Worm (Caenorhabditis elegans) whole organism, L4 larva: Measurements from ENCODE around the gene mmaa-1.

Experiments
- ces-1 ChIP-seq: fragments of 150-350 bp; sonication (generic microtip); optimal IDR thresholded peaks from 4 replicates; lab custom pipeline; 2014; ENCODE audit warnings: missing biosample characterization, missing genetic modification reagents, missing genetic modification characterization
- ctbp-1 ChIP-seq: fragments of 200-800 bp; sonication (Bioruptor generic); IDR thresholded peaks from 2 replicates; pipeline ENCODE4 v1.3.6; 2022; ENCODE audit warnings: missing genetic modification reagents, missing genetic modification characterization, missing compliant biosample characterization
- daf-12 ChIP-seq: fragments of 150-350 bp; optimal IDR thresholded peaks from 2 replicates; lab custom pipeline; 2014; ENCODE audit warnings: missing biosample characterization, missing genetic modification reagents, missing genetic modification characterization
- egl-43 ChIP-seq: fragments of 200-800 bp; sonication (Bioruptor generic); IDR thresholded peaks from 2 replicates; pipeline ENCODE4 v1.3.6; 2022; ENCODE audit warnings: missing genetic modification reagents, missing genetic modification characterization, missing compliant biosample characterization
- nhr-6 ChIP-seq: fragments of 150-350 bp; optimal IDR thresholded peaks from 2 replicates; lab custom pipeline; 2014; ENCODE audit warnings: missing biosample characterization, missing genetic modification characterization
- nhr-76 ChIP-seq: fragments of 150-350 bp; optimal IDR thresholded peaks from 2 replicates; lab custom pipeline; 2014; ENCODE audit warnings: missing biosample characterization, missing genetic modification characterization
- pha-4 ChIP-seq, 2 experiments: fragments of 150-350 bp in 1 of 2; fragments of 200-800 bp in 1 of 2; sonication (Bioruptor generic) in 1 of 2; IDR thresholded peaks in 1 of 2; optimal IDR thresholded peaks in 1 of 2; 2 replicates each; pipeline versions ENCODE4 v1.3.6 to Lab custom; 2014 to 2022; ENCODE audit warnings: missing genetic modification characterization in 2 of 2, missing genetic modification reagents in 2 of 2, missing biosample characterization in 1 of 2, missing compliant biosample characterization in 1 of 2
- pqm-1 ChIP-seq: sonication (generic microtip); optimal IDR thresholded peaks from 2 replicates; lab custom pipeline; 2017; ENCODE audit warnings: missing biosample characterization, missing genetic modification characterization
- snpc-4 ChIP-seq: fragments of 150-350 bp; optimal IDR thresholded peaks from 2 replicates; lab custom pipeline; 2014; ENCODE audit warnings: missing biosample characterization, missing genetic modification characterization
- unc-39 ChIP-seq: sonication (generic microtip); optimal IDR thresholded peaks from 2 replicates; lab custom pipeline; 2017; ENCODE audit warnings: missing biosample characterization, missing genetic modification characterization

DNA sequence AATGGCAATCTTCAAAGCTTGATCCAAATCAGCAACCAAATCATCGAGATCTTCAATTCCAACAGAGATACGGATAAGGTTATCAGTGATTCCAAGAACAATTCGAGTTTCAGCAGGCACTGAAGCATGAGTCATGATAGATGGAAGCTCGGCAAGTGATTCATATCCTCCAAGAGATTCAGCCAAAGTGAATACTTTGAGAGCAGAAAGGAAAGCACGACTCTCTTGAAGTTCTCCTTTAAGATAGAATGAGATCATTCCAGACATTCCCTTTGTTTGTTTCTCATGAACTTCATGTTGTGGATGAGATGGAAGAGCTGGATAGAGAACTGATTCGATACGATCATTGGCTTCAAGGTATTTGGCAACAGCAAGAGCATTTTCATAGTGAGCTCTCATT is 44.6 kb downstream of the mmaa-1 start:
- TF ChIP-seq nhr-6 (tag; lab: Kevin White, UChicago) (no peak), daf-12 (tag; lab: Kevin White, UChicago) (no peak), ctbp-1 (no peak), pqm-1 (tag; lab: Kevin White, UChicago) (no peak), ces-1 (GFP tag; lab: Kevin White, UChicago) (no peak), pha-4 (GFP tag; IDR thresholded peaks at IDR 0.05; lab: Robert Waterston, UW) (no peak), pha-4 (tag; optimal IDR thresholded peaks at IDR 0.05; lab: Kevin White, UChicago) (no peak), snpc-4 (tag; lab: Kevin White, UChicago) (no peak), nhr-76 (tag; lab: Kevin White, UChicago) (no peak), unc-39 (tag; lab: Kevin White, UChicago) (no peak), egl-43 (no peak)
